Worm (Caenorhabditis elegans): Measurements from ENCODE around the gene ZK1240.8.

ZK1240.8 gene

DNA sequence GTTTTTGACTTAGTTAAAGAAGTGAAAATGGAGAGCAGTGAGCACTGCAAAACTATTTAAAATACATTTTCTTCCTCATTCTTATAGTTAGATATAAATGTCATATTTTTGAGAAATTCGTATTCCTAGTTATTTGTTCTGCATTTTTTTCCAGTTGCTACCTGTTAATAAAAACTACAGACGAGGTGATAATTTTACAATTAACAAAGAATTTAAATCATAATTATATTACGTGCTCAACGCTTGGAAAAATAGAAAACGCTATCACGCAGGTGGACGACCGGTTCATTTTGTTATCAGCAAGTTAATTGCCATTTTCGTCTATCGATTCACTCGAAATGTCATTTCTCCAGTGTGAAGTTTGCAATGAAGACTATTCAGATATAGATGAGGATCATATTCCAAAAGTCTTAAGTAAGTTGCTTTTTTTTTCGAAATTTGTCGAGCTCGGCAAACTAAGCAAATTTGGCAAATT, 10.9 kb downstream of the ZK1240.8 start, which contains the start of the genes ZK1240.5 and ZK1240.9:
Gene ZK1240.5 (minus strand): TSS at position 51 of the 475 bp plus-strand sequence.
Gene ZK1240.9 (plus strand): TSS at position 307 of the 475 bp plus-strand sequence.
- peak; percentile 57 for TF ChIP-seq nhr-80 (tag; optimal IDR thresholded peaks at IDR 0.05)
- no peak for TF ChIP-seq B0035.1 (tag; optimal IDR thresholded peaks at IDR 0.05)
- TF ChIP-seq ztf-18 (tag; optimal IDR thresholded peaks at IDR 0.05) = no peak

DNA sequence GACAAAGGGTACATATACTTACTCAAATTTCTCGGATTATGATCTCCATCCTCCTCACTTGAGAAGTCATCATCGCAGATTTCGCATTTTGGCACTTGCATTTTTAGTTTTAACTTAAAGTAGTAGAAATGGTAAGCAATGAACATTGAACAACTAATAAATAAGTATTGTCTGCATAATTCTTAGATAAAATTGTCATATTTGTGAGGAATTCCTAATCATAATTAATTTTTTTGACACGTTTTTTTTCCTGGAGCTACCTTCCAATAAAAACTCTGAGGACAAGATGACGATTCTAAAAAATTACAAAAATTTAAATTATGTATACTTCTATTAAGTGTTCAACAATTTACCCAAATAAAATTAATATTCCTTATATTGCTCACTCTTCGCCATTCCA, 16.1 kb downstream of the ZK1240.8 start, which contains the start of the genes trim-21 and B0281.1:
Gene trim-21 (minus strand): TSS at position 101 of the 400 bp plus-strand sequence.
Gene B0281.1 (plus strand): TSS at position 321 of the 400 bp plus-strand sequence.
- TF ChIP-seq madf-10 (tag; optimal IDR thresholded peaks at IDR 0.05) = no peak
- no peak for TF ChIP-seq ztf-28 (GFP tag; IDR thresholded peaks at IDR 0.05)
- TF ChIP-seq hsf-1 (GFP tag; IDR thresholded peaks at IDR 0.05) = no peak
- no peak for TF ChIP-seq zim-3 (tag; optimal IDR thresholded peaks at IDR 0.05)
- no peak for TF ChIP-seq hlh-26 (GFP tag; conservative IDR thresholded peaks at IDR 0.05)
- no peak for TF ChIP-seq C06A6.2 (GFP tag; conservative IDR thresholded peaks at IDR 0.05)
- TF ChIP-seq snpc-1.1 (tag; optimal IDR thresholded peaks at IDR 0.05; ENCODE audit: insufficient read depth) = no peak
- no peak for TF ChIP-seq madf-3 (GFP tag; IDR thresholded peaks at IDR 0.05)
- no peak for TF ChIP-seq K12H6.12 (tag; optimal IDR thresholded peaks at IDR 0.05)
- TF ChIP-seq Y79H2A.3 (GFP tag; conservative IDR thresholded peaks at IDR 0.05) = no peak
- TF ChIP-seq lsy-27 (tag; optimal IDR thresholded peaks at IDR 0.05; ENCODE audit: borderline replicate concordance, insufficient read depth) = no peak
- TF ChIP-seq F33H1.4 (GFP tag; IDR thresholded peaks at IDR 0.05) = no peak
- no peak for TF ChIP-seq zfh-2 (GFP tag; conservative IDR thresholded peaks at IDR 0.05)
- no peak for TF ChIP-seq ztf-22 (GFP tag; optimal IDR thresholded peaks at IDR 0.05)

DNA sequence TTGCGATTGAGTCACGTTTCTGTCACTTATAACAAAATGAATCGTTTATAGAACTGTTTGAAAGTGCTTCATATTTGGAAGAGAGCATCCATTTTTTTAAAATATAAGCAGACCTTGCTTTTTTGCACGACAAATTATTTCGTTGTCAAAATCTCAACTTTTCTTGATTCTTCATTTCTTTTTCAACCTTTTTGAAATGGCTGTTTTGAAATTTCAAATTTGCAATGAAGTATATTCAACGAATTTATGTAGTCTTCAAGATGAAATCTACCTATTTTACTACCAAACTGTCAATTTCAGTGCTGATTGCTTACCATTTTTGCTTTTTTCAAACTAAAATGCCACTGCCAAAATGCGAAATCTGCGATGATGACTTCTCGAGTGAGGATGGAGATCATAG, 22.1 kb downstream of the ZK1240.8 start, which contains the start of gene B0281.3:
Gene B0281.3 (plus strand): TSS at position 301 of the 400 bp plus-strand sequence.
- TF ChIP-seq ekl-4 (GFP tag; IDR thresholded peaks at IDR 0.05) (no peak), fkh-3 (tag; optimal IDR thresholded peaks at IDR 0.05) (no peak), madf-8 (GFP tag; conservative IDR thresholded peaks at IDR 0.05) (no peak), rec-8 (tag; optimal IDR thresholded peaks at IDR 0.05) (no peak), mcd-1 (GFP tag; IDR thresholded peaks at IDR 0.05) (no peak)

DNA sequence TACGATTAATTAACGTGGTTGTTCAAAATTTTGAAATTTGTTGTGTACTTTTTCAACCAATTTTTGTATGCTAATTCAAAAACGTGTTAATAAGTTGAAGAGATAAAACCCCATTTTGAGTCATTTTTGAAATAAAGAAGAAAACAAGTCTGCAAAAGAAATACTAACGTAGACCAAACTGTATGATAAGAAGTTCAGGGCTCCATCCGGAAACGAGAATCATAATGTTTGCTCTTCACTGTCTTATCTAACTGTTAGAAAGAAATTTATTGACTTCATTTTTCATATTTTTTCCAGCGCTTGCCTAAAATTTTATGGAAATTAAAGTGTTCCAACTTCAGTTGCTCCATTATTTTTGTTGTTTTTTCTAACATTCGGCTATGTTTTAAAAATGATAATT, 23.4 kb downstream of the ZK1240.8 start:
- TF ChIP-seq lin-26 (GFP tag; IDR thresholded peaks at IDR 0.05) (no peak), ets-4 (GFP tag; optimal IDR thresholded peaks at IDR 0.05) (no peak), dpff-1 (tag; optimal IDR thresholded peaks at IDR 0.05) (no peak), ccch-3 (GFP tag; optimal IDR thresholded peaks at IDR 0.05) (no peak), B0035.1 (tag; optimal IDR thresholded peaks at IDR 0.05) (no peak), snpc-1.3 (tag; optimal IDR thresholded peaks at IDR 0.05; ENCODE audit: insufficient read depth) (no peak), tlf-1 (GFP tag; optimal IDR thresholded peaks at IDR 0.05) (no peak), nhr-80 (tag; optimal IDR thresholded peaks at IDR 0.05) (peak; percentile 62), F52B5.7 (tag; optimal IDR thresholded peaks at IDR 0.05) (no peak)

DNA sequence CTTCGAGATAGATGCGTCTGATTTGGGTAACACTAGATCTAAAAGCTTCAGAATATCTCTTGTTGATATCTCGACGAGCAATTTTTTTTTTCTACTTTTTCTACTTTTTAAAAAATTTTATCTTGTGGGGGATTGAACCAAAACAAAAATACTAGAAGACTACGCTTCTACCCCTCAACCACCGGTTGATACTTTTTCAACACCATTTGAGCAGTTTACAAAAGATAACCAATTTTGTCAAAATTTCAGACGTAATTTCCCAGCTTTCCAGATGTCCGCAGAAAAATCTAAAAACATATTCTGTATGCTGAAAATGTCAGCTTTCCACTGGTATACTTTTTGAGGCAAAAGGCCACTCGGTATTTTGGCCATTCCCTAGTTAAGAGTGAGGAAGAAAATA, 24.3 kb downstream of the ZK1240.8 start:
- TF ChIP-seq nfya-2 (GFP tag; IDR thresholded peaks at IDR 0.05) = no peak
- no peak for TF ChIP-seq lin-40 (tag; optimal IDR thresholded peaks at IDR 0.05)
- no peak for TF ChIP-seq F49E8.2 (tag; optimal IDR thresholded peaks at IDR 0.05; ENCODE audit: insufficient read depth)
- no peak for TF ChIP-seq madf-10 (tag; optimal IDR thresholded peaks at IDR 0.05)
- TF ChIP-seq zim-3 (tag; optimal IDR thresholded peaks at IDR 0.05) = no peak
- no peak for TF ChIP-seq egrh-3 (GFP tag; IDR thresholded peaks at IDR 0.05)
- TF ChIP-seq mcd-1 (GFP tag; IDR thresholded peaks at IDR 0.05) = no peak
- TF ChIP-seq D2030.7 (GFP tag; IDR thresholded peaks at IDR 0.05) = no peak
- peak; percentile 86 for TF ChIP-seq tbp1 (GFP tag; optimal IDR thresholded peaks at IDR 0.05)
- peak; percentile 54 for TF ChIP-seq B0261.1 (tag; optimal IDR thresholded peaks at IDR 0.05)
- peak; percentile 46 for TF ChIP-seq rpc-1 (optimal IDR thresholded peaks at IDR 0.05)
- peak; percentile 70 for TF ChIP-seq rpc-1 (tag; optimal IDR thresholded peaks at IDR 0.05)
- TF ChIP-seq pha-4 (tag; optimal IDR thresholded peaks at IDR 0.05) = no peak

All from whole organism, young adult.